Fruit fly (Drosophila melanogaster) whole organism, prepupa: ENCODE results near the gene CG42238.

ENCODE experiments used
- Blimp-1 ChIP-seq: fragments of 200-800 bp; sonication (Bioruptor generic); optimal IDR thresholded peaks from 3 replicates; lab custom pipeline; 2017; ENCODE audit warnings: missing biosample characterization, missing genetic modification characterization, mild to moderate bottlenecking, moderate library complexity, missing genetic modification reagents
- CG10631 ChIP-seq: fragments of 200-800 bp; sonication (Bioruptor generic); optimal IDR thresholded peaks from 2 replicates; lab custom pipeline; 2016; ENCODE audit warnings: missing biosample characterization, missing genetic modification characterization
- CG10669 ChIP-seq: fragments of 200-800 bp; sonication (Bioruptor generic); optimal IDR thresholded peaks from 3 replicates; lab custom pipeline; 2018; ENCODE audit warnings: missing biosample characterization, mild to moderate bottlenecking, missing genetic modification characterization, moderate library complexity
- CG11294 ChIP-seq: fragments of 200-800 bp; sonication (Bioruptor generic); IDR thresholded peaks from 2 replicates; pipeline ENCODE4 v1.3.6; 2022; ENCODE audit warnings: missing biosample characterization, missing genetic modification characterization
- CG11762 ChIP-seq: fragments of 200-800 bp; sonication (Bioruptor generic); optimal IDR thresholded peaks from 3 replicates; lab custom pipeline; 2016; ENCODE audit warnings: missing biosample characterization, missing genetic modification characterization; ENCODE audit not compliant: insufficient read depth
- CG11902 ChIP-seq: fragments of 200-800 bp; sonication (Bioruptor generic); optimal IDR thresholded peaks from 3 replicates; lab custom pipeline; 2016; ENCODE audit warnings: missing biosample characterization, missing genetic modification characterization
- CG15336 ChIP-seq: fragments of 200-800 bp; sonication (Bioruptor generic); IDR thresholded peaks from 2 replicates; pipeline ENCODE4 v1.3.6; 2022; ENCODE audit warnings: missing biosample characterization, missing genetic modification characterization
- CG3032 ChIP-seq: fragments of 200-800 bp; optimal IDR thresholded peaks from 2 replicates; lab custom pipeline; 2019; ENCODE audit warnings: missing biosample characterization, mild to moderate bottlenecking, missing genetic modification characterization, moderate library complexity
- CG32006 ChIP-seq: fragments of 200-800 bp; sonication (Bioruptor generic); optimal IDR thresholded peaks from 3 replicates; lab custom pipeline; 2017; ENCODE audit warnings: missing biosample characterization, mild to moderate bottlenecking, missing genetic modification characterization
- CG34406 ChIP-seq: fragments of 200-800 bp; sonication (Bioruptor generic); optimal IDR thresholded peaks from 3 replicates; lab custom pipeline; 2016; ENCODE audit warnings: missing biosample characterization, missing genetic modification characterization
- CG3919 ChIP-seq: fragments of 200-800 bp; sonication (Bioruptor generic); optimal IDR thresholded peaks from 3 replicates; lab custom pipeline; 2016; ENCODE audit warnings: missing biosample characterization, missing genetic modification characterization
- CG4318 ChIP-seq: fragments of 200-800 bp; sonication (Bioruptor generic); optimal IDR thresholded peaks from 3 replicates; lab custom pipeline; 2017; ENCODE audit warnings: missing biosample characterization, mild to moderate bottlenecking, missing genetic modification characterization
- CG6276 ChIP-seq: fragments of 200-800 bp; sonication (Bioruptor generic); optimal IDR thresholded peaks from 2 replicates; lab custom pipeline; 2017; ENCODE audit warnings: missing biosample characterization, mild to moderate bottlenecking, missing genetic modification characterization
- CG6792 ChIP-seq: fragments of 200-800 bp; sonication (Bioruptor generic); optimal IDR thresholded peaks from 3 replicates; lab custom pipeline; 2016; ENCODE audit warnings: missing biosample characterization, missing genetic modification characterization
- CG6808 ChIP-seq: fragments of 200-800 bp; sonication (Bioruptor generic); optimal IDR thresholded peaks from 3 replicates; lab custom pipeline; 2017; ENCODE audit warnings: missing biosample characterization, missing genetic modification characterization, mild to moderate bottlenecking, moderate library complexity, missing genetic modification reagents
- CG6854 ChIP-seq: fragments of 200-800 bp; sonication (Bioruptor generic); optimal IDR thresholded peaks from 2 replicates; lab custom pipeline; 2017; ENCODE audit warnings: missing biosample characterization, mild to moderate bottlenecking, missing genetic modification characterization
- CG7368 ChIP-seq: fragments of 200-800 bp; sonication (Bioruptor generic); optimal IDR thresholded peaks from 3 replicates; lab custom pipeline; 2016; ENCODE audit warnings: missing biosample characterization, missing genetic modification characterization
- CG8119 ChIP-seq: fragments of 200-800 bp; sonication (Bioruptor generic); IDR thresholded peaks from 3 replicates; pipeline ENCODE4 v1.3.6; 2022; ENCODE audit warnings: missing biosample characterization, missing genetic modification characterization
- CG8319 ChIP-seq: fragments of 200-800 bp; sonication (Bioruptor generic); optimal IDR thresholded peaks from 3 replicates; lab custom pipeline; 2016; ENCODE audit warnings: missing biosample characterization, missing genetic modification characterization
- CG8632 ChIP-seq: fragments of 200-800 bp; sonication (Bioruptor generic); optimal IDR thresholded peaks from 3 replicates; lab custom pipeline; 2016; ENCODE audit warnings: missing biosample characterization, missing genetic modification characterization
- CG9139 ChIP-seq: fragments of 200-800 bp; sonication (Bioruptor generic); optimal IDR thresholded peaks from 3 replicates; lab custom pipeline; 2017; ENCODE audit warnings: missing biosample characterization, mild to moderate bottlenecking, missing genetic modification characterization
- Eip75B ChIP-seq: fragments of 200-800 bp; sonication (Bioruptor generic); optimal IDR thresholded peaks from 3 replicates; lab custom pipeline; 2016; ENCODE audit warnings: missing biosample characterization, missing genetic modification characterization
- Eip78C ChIP-seq: fragments of 200-800 bp; sonication (Bioruptor generic); peaks from one replicate; lab custom pipeline; 2016; ENCODE audit warnings: missing biosample characterization, missing genetic modification characterization
- Eip93F ChIP-seq: fragments of 200-800 bp; sonication (Bioruptor generic); optimal IDR thresholded peaks from 2 replicates; lab custom pipeline; 2016; ENCODE audit warnings: missing biosample characterization, mild to moderate bottlenecking, missing genetic modification characterization
- Ets21C ChIP-seq: fragments of 200-800 bp; sonication (Bioruptor generic); optimal IDR thresholded peaks from 3 replicates; lab custom pipeline; 2016; ENCODE audit warnings: missing biosample characterization, missing genetic modification characterization
- Ets96B ChIP-seq: fragments of 200-800 bp; optimal IDR thresholded peaks from 2 replicates; lab custom pipeline; 2019; ENCODE audit warnings: missing biosample characterization, mild to moderate bottlenecking, missing genetic modification characterization, moderate library complexity
- Gug ChIP-seq: fragments of 200-800 bp; sonication (Bioruptor generic); IDR thresholded peaks from 2 replicates; pipeline ENCODE4 v1.3.6; 2022; ENCODE audit warnings: missing biosample characterization, missing genetic modification characterization
- Hr39 ChIP-seq: fragments of 200-800 bp; sonication (Bioruptor generic); optimal IDR thresholded peaks from 2 replicates; lab custom pipeline; 2016; ENCODE audit warnings: missing biosample characterization, missing genetic modification characterization
- Lpt ChIP-seq: fragments of 200-800 bp; sonication (Bioruptor generic); optimal IDR thresholded peaks from 3 replicates; lab custom pipeline; 2016; ENCODE audit warnings: missing biosample characterization, missing genetic modification characterization
- Met ChIP-seq: fragments of 200-800 bp; sonication (Bioruptor generic); optimal IDR thresholded peaks from 3 replicates; lab custom pipeline; 2016; ENCODE audit warnings: missing biosample characterization, missing genetic modification characterization
- OdsH ChIP-seq: fragments of 200-800 bp; sonication (Bioruptor generic); optimal IDR thresholded peaks from 3 replicates; lab custom pipeline; 2016; ENCODE audit warnings: missing biosample characterization, missing genetic modification characterization
- Smox ChIP-seq: fragments of 200-800 bp; sonication (Bioruptor generic); optimal IDR thresholded peaks from 3 replicates; lab custom pipeline; 2016; ENCODE audit warnings: missing biosample characterization, missing genetic modification characterization
- Sox14 ChIP-seq: fragments of 200-800 bp; sonication (Bioruptor generic); optimal IDR thresholded peaks from 3 replicates; lab custom pipeline; 2016; ENCODE audit warnings: missing biosample characterization, missing genetic modification characterization
- Sox15 ChIP-seq: fragments of 200-800 bp; sonication (Bioruptor generic); optimal IDR thresholded peaks from 3 replicates; lab custom pipeline; 2016; ENCODE audit warnings: missing biosample characterization, missing genetic modification characterization
- dac ChIP-seq: fragments of 200-800 bp; sonication (Bioruptor generic); optimal IDR thresholded peaks from 2 replicates; lab custom pipeline; 2017; ENCODE audit warnings: missing biosample characterization, mild to moderate bottlenecking, missing genetic modification characterization
- dsx ChIP-seq: fragments of 200-800 bp; optimal IDR thresholded peaks from 3 replicates; lab custom pipeline; 2019; ENCODE audit warnings: missing biosample characterization, mild to moderate bottlenecking, missing genetic modification characterization, moderate library complexity; ENCODE audit not compliant: poor library complexity, severe bottlenecking
- esn ChIP-seq: fragments of 200-800 bp; sonication (Bioruptor generic); optimal IDR thresholded peaks from 2 replicates; lab custom pipeline; 2016; ENCODE audit warnings: missing biosample characterization, mild to moderate bottlenecking, missing genetic modification characterization, moderate library complexity
- fd59A ChIP-seq: fragments of 200-800 bp; sonication (Bioruptor generic); optimal IDR thresholded peaks from 2 replicates; lab custom pipeline; 2017; ENCODE audit warnings: missing biosample characterization, mild to moderate bottlenecking, missing genetic modification characterization, missing genetic modification reagents
- fd85E ChIP-seq: fragments of 200-800 bp; sonication (Bioruptor generic); optimal IDR thresholded peaks from 3 replicates; lab custom pipeline; 2016; ENCODE audit warnings: missing biosample characterization, missing genetic modification characterization
- fkh ChIP-seq: fragments of 200-800 bp; sonication (Bioruptor generic); optimal IDR thresholded peaks from 3 replicates; lab custom pipeline; 2017; ENCODE audit warnings: missing biosample characterization, mild to moderate bottlenecking, missing genetic modification characterization, moderate library complexity
- lz ChIP-seq: fragments of 200-800 bp; sonication (Bioruptor generic); optimal IDR thresholded peaks from 3 replicates; lab custom pipeline; 2016; ENCODE audit warnings: missing biosample characterization, missing genetic modification characterization
- pdm3 ChIP-seq: fragments of 200-800 bp; sonication (Bioruptor generic); optimal IDR thresholded peaks from 3 replicates; lab custom pipeline; 2016; ENCODE audit warnings: missing biosample characterization, missing genetic modification characterization
- salr ChIP-seq, 2 experiments: fragments of 200-800 bp; sonication (Bioruptor generic); optimal IDR thresholded peaks; 3 replicates each; lab custom pipeline; 2016 to 2018; ENCODE audit warnings: missing biosample characterization in 2 of 2, missing genetic modification characterization in 2 of 2, mild to moderate bottlenecking in 1 of 2
- spab ChIP-seq: fragments of 200-800 bp; sonication (Bioruptor generic); optimal IDR thresholded peaks from 2 replicates; lab custom pipeline; 2017; ENCODE audit warnings: missing biosample characterization, mild to moderate bottlenecking, missing genetic modification characterization, missing genetic modification reagents
- ss ChIP-seq, 2 experiments: fragments of 200-800 bp; sonication (Bioruptor generic); optimal IDR thresholded peaks; 2 replicates in 1 of 2; 3 replicates in 1 of 2; lab custom pipeline; 2017 to 2018; ENCODE audit warnings: mild to moderate bottlenecking in 2 of 2, missing biosample characterization in 2 of 2, missing genetic modification characterization in 2 of 2, moderate library complexity in 1 of 2
- svp ChIP-seq: fragments of 200-800 bp; sonication (Bioruptor generic); peaks from one replicate; lab custom pipeline; 2016; ENCODE audit warnings: missing biosample characterization, missing genetic modification characterization
- topi ChIP-seq: fragments of 200-800 bp; sonication (Bioruptor generic); optimal IDR thresholded peaks from 3 replicates; lab custom pipeline; 2016; ENCODE audit warnings: missing biosample characterization, missing genetic modification characterization
- vri ChIP-seq: fragments of 200-800 bp; sonication (Bioruptor generic); optimal IDR thresholded peaks from 3 replicates; lab custom pipeline; 2016; ENCODE audit warnings: missing biosample characterization, mild to moderate bottlenecking, missing genetic modification characterization

Gene CG42238

DNA sequence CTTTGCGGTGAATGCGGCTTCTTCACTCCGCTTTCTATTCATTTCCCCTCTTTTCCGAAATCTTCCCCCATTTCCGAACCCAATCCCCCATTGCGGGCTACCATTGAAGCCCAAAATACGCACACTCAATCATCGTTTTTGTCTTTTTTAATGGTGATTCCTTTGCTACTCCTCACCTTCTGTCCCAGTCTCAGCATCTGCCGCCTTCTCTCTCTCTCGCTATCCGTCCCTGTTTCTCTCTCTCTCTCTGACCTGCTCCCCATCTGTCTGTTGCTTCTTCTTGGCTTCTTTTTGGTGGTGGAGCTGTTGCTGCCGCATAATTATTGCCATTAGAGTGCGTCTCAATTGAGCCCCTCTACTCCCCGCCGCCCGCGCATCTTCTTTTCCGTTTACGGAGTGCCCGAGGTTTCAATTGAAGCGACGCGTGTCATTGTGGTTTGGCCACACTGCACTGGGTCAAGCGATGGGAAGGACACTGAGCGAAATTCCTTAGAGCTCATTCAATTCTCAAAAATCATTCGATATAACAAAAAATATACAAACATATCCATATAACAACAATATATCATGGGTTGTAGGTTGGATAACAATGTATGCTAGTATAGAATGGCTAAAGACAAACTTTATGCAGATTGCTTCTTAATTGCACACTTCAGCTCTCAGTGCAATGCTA, 106.9 kb downstream of the CG42238 start (continued):
- peak; percentile 32 for TF ChIP-seq CG3919 (GFP tag; lab: Kevin White, UChicago)
- peak; percentile 53 for TF ChIP-seq OdsH
- no peak for TF ChIP-seq fkh (GFP tag; lab: Kevin White, UChicago)
- no peak for TF ChIP-seq CG11762 (GFP tag; lab: Kevin White, UChicago)
- TF ChIP-seq Smox = peak; percentile 34
- no peak for TF ChIP-seq fd59A (GFP tag; lab: Kevin White, UChicago)
- TF ChIP-seq svp (GFP tag; lab: Kevin White, UChicago) = peak; percentile 50
- TF ChIP-seq Ets21C (GFP tag; lab: Kevin White, UChicago) = peak; percentile 12
- no peak for TF ChIP-seq CG6808
- no peak for TF ChIP-seq CG9139
- TF ChIP-seq dac = peak; percentile 13
- peak; percentile 25 for TF ChIP-seq Hr39 (GFP tag; lab: Kevin White, UChicago)
- TF ChIP-seq esn = peak; percentile 40
- TF ChIP-seq Eip75B (GFP tag; lab: Kevin White, UChicago) = peak; percentile 25
- TF ChIP-seq CG32006 = peak; percentile 71
- TF ChIP-seq topi = peak; percentile 9
- TF ChIP-seq CG7368 = peak; percentile 8
- TF ChIP-seq CG6792 (GFP tag; lab: Kevin White, UChicago) = peak; percentile 22
- TF ChIP-seq vri = no peak
- no peak for TF ChIP-seq Eip93F (GFP tag; lab: Kevin White, UChicago)
- TF ChIP-seq CG8119 (GFP tag; lab: Robert Waterston, UW) = no peak
- TF ChIP-seq Blimp-1 (GFP tag; lab: Kevin White, UChicago) = no peak
- TF ChIP-seq ss (GFP tag; optimal IDR thresholded peaks at IDR 0.05; lab: Kevin White, UChicago) = no peak
- peak; percentile 22 for TF ChIP-seq CG8319 (GFP tag; lab: Kevin White, UChicago)
- TF ChIP-seq Gug (GFP tag; lab: Robert Waterston, UW) = no peak
- peak in 1 of 2 experiments; percentile 34 for TF ChIP-seq salr (GFP tag; optimal IDR thresholded peaks at IDR 0.05; lab: Kevin White, UChicago)
- TF ChIP-seq CG6276 (GFP tag; lab: Kevin White, UChicago) = peak; percentile 41
- TF ChIP-seq Met (GFP tag; lab: Kevin White, UChicago) = peak; percentile 56
- no peak for TF ChIP-seq Lpt
- TF ChIP-seq CG15336 (GFP tag; lab: Robert Waterston, UW) = peak; percentile 50; the same call in 1 of the 2 replicates
- no peak for TF ChIP-seq Ets96B (tag; lab: Kevin White, UChicago)
- no peak for TF ChIP-seq CG11902 (GFP tag; lab: Kevin White, UChicago)
- peak; percentile 27 for TF ChIP-seq CG34406 (GFP tag; lab: Kevin White, UChicago)

DNA sequence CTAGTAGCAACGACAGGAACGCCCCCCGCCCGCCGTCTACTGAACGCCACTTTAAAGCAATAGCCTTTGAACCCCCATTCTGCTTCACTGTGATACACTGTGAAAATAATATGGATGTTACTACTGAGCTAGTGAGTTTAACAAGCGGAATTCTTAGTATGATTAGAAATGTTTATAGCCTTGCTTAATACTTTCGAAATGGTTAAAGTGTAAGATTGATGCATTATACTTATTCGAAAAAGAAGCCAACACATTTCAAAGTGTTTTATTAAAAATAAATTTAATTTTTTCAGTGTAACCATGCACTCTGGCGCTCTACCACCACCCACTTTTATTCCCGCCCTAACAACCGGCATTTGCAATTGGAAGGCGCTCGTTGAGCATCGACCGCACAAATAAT, 107.6 kb downstream of the CG42238 start:
- TF ChIP-seq CG4318 = peak; percentile 16
- TF ChIP-seq Smox = peak; percentile 6
- no peak for TF ChIP-seq CG9139
- TF ChIP-seq topi = peak; percentile 12
- no peak for TF ChIP-seq Lpt
- peak; percentile 32 for TF ChIP-seq CG6276 (GFP tag; lab: Kevin White, UChicago)
- no peak for TF ChIP-seq CG6854 (GFP tag; lab: Kevin White, UChicago)
- peak; percentile 81 for TF ChIP-seq Eip78C (GFP tag; lab: Kevin White, UChicago)
- no peak for TF ChIP-seq Ets21C (GFP tag; lab: Kevin White, UChicago)
- peak in 1 of 2 experiments; percentile 10 for TF ChIP-seq ss (GFP tag; optimal IDR thresholded peaks at IDR 0.05; lab: Kevin White, UChicago)
- TF ChIP-seq CG7368 = no peak
- TF ChIP-seq svp (GFP tag; lab: Kevin White, UChicago) = peak; percentile 40
- peak; percentile 29 for TF ChIP-seq spab (GFP tag; lab: Kevin White, UChicago)
- 0 out of 2 replicates have a peak, but pooled peaks have one; percentile 25 for TF ChIP-seq CG11294 (GFP tag; lab: Robert Waterston, UW)
- TF ChIP-seq CG10631 (GFP tag; lab: Kevin White, UChicago) = peak; percentile 42
- TF ChIP-seq CG8119 (GFP tag; lab: Robert Waterston, UW) = peak; percentile 50; the same call in 1 of the 3 replicates
- TF ChIP-seq dsx (GFP tag; lab: Kevin White, UChicago) = peak; percentile 12
- TF ChIP-seq vri = no peak
- TF ChIP-seq CG8319 (GFP tag; lab: Kevin White, UChicago) = no peak
- peak; percentile 60 for TF ChIP-seq CG32006
- TF ChIP-seq pdm3 (GFP tag; lab: Kevin White, UChicago) = peak; percentile 26
- TF ChIP-seq CG8632 = peak; percentile 16
- TF ChIP-seq Hr39 (GFP tag; lab: Kevin White, UChicago) = peak; percentile 13
- TF ChIP-seq Sox15 (GFP tag; lab: Kevin White, UChicago) = no peak
- peak; percentile 15 for TF ChIP-seq CG10669
- TF ChIP-seq Sox14 = no peak
- TF ChIP-seq CG3032 (tag; lab: Kevin White, UChicago) = peak; percentile 26
- no peak for TF ChIP-seq fd85E (GFP tag; lab: Kevin White, UChicago)
- no peak for TF ChIP-seq lz (GFP tag; lab: Kevin White, UChicago)
- TF ChIP-seq Blimp-1 (GFP tag; lab: Kevin White, UChicago) = no peak
